Worm (Caenorhabditis elegans) whole organism, L2 larva: Measurements from ENCODE around the gene ssr-2.

ENCODE experiments used
- C34F6.9 ChIP-seq: fragments of 150-350 bp; optimal IDR thresholded peaks from 2 replicates; lab custom pipeline; 2014; ENCODE audit warnings: missing biosample characterization, missing genetic modification characterization
- F13H6.1 ChIP-seq: sonication (generic microtip); optimal IDR thresholded peaks from 2 replicates; lab custom pipeline; 2016; ENCODE audit warnings: missing genetic modification characterization, missing compliant biosample characterization
- R02D3.7 ChIP-seq: fragments of 150-350 bp; optimal IDR thresholded peaks from 2 replicates; lab custom pipeline; 2014; ENCODE audit warnings: missing biosample characterization, missing genetic modification characterization
- Y55F3AM.14 ChIP-seq: fragments of 200-800 bp; sonication (Bioruptor generic); optimal IDR thresholded peaks from 2 replicates; lab custom pipeline; 2018; ENCODE audit warnings: mild to moderate bottlenecking, missing genetic modification characterization, missing compliant biosample characterization
- ZK546.5 ChIP-seq: sonication (generic microtip); optimal IDR thresholded peaks from 2 replicates; lab custom pipeline; 2017; ENCODE audit warnings: missing biosample characterization, missing genetic modification characterization
- alr-1 ChIP-seq: fragments of 150-350 bp; optimal IDR thresholded peaks from 2 replicates; lab custom pipeline; 2014; ENCODE audit warnings: missing biosample characterization, missing genetic modification characterization
- aly-2 ChIP-seq: fragments of 150-350 bp; optimal IDR thresholded peaks from 2 replicates; lab custom pipeline; 2014; ENCODE audit warnings: missing biosample characterization, missing genetic modification characterization
- ama-1 ChIP-seq: fragments of 150-350 bp; optimal IDR thresholded peaks from 2 replicates; lab custom pipeline; 2018; ENCODE audit warnings: inconsistent platforms
- blmp-1 ChIP-seq: sonication (generic microtip); optimal IDR thresholded peaks from 2 replicates; lab custom pipeline; 2017; ENCODE audit warnings: missing genetic modification characterization, mild to moderate bottlenecking, missing compliant biosample characterization, antibody characterized with exemption, moderate library complexity; ENCODE audit not compliant: insufficient read depth
- ceh-16 ChIP-seq: fragments of 150-350 bp; optimal IDR thresholded peaks from 2 replicates; lab custom pipeline; 2014; ENCODE audit warnings: missing biosample characterization, missing genetic modification characterization
- ceh-82 ChIP-seq: fragments of 150-350 bp; optimal IDR thresholded peaks from 2 replicates; lab custom pipeline; 2014; ENCODE audit warnings: missing biosample characterization, missing genetic modification characterization
- crh-2 ChIP-seq: sonication (generic microtip); optimal IDR thresholded peaks from 2 replicates; lab custom pipeline; 2017; ENCODE audit warnings: missing biosample characterization, missing genetic modification characterization
- dmd-4 ChIP-seq: sonication (generic microtip); optimal IDR thresholded peaks from 2 replicates; lab custom pipeline; 2017; ENCODE audit warnings: missing biosample characterization, missing genetic modification characterization
- egl-27 ChIP-seq: sonication (generic microtip); optimal IDR thresholded peaks from 3 replicates; lab custom pipeline; 2017; ENCODE audit warnings: missing biosample characterization, missing genetic modification reagents, missing genetic modification characterization
- elt-1 ChIP-seq: fragments of 150-350 bp; optimal IDR thresholded peaks from 2 replicates; lab custom pipeline; 2014; ENCODE audit warnings: missing biosample characterization, missing genetic modification characterization
- elt-3 ChIP-seq: sonication (generic microtip); optimal IDR thresholded peaks from 2 replicates; lab custom pipeline; 2017; ENCODE audit warnings: missing biosample characterization, missing genetic modification characterization
- fos-1 ChIP-seq: fragments of 150-350 bp; optimal IDR thresholded peaks from 2 replicates; lab custom pipeline; 2014; ENCODE audit warnings: missing biosample characterization, missing genetic modification characterization
- gmeb-1 ChIP-seq: fragments of 150-350 bp; optimal IDR thresholded peaks from 2 replicates; lab custom pipeline; 2014; ENCODE audit warnings: missing biosample characterization, missing genetic modification characterization
- lin-11 ChIP-seq: fragments of 150-350 bp; sonication (generic microtip); optimal IDR thresholded peaks from 2 replicates; lab custom pipeline; 2014; ENCODE audit warnings: missing biosample characterization, missing genetic modification characterization, inconsistent platforms, mixed read lengths
- lin-13 ChIP-seq: fragments of 150-350 bp; optimal IDR thresholded peaks from 2 replicates; lab custom pipeline; 2014; ENCODE audit warnings: missing biosample characterization, missing genetic modification reagents, missing genetic modification characterization
- lin-39 ChIP-seq: fragments of 150-350 bp; optimal IDR thresholded peaks from 2 replicates; lab custom pipeline; 2014; ENCODE audit warnings: missing biosample characterization, missing genetic modification reagents, missing genetic modification characterization
- lsy-2 ChIP-seq, 2 experiments: fragments of 150-350 bp in 1 of 2; sonication (generic microtip) in 1 of 2; optimal IDR thresholded peaks; 2 replicates each; lab custom pipeline; 2014 to 2017; ENCODE audit warnings: missing biosample characterization in 2 of 2, missing genetic modification characterization in 2 of 2
- mab-5 ChIP-seq: fragments of 150-350 bp; optimal IDR thresholded peaks from 2 replicates; lab custom pipeline; 2014; ENCODE audit warnings: missing biosample characterization, missing genetic modification characterization
- mbf-1 ChIP-seq: sonication (generic microtip); optimal IDR thresholded peaks from 2 replicates; lab custom pipeline; 2017; ENCODE audit warnings: missing biosample characterization, missing genetic modification characterization
- mdl-1 ChIP-seq, 2 experiments: fragments of 150-350 bp in 1 of 2; sonication (generic microtip) in 1 of 2; optimal IDR thresholded peaks; 2 replicates each; lab custom pipeline; 2017; ENCODE audit warnings: missing biosample characterization in 2 of 2, missing genetic modification characterization in 2 of 2
- nhr-10 ChIP-seq: sonication (generic microtip); optimal IDR thresholded peaks from 2 replicates; lab custom pipeline; 2017; ENCODE audit warnings: missing biosample characterization, missing genetic modification characterization
- nhr-11 ChIP-seq: fragments of 150-350 bp; optimal IDR thresholded peaks from 2 replicates; lab custom pipeline; 2014; ENCODE audit warnings: missing biosample characterization, missing genetic modification characterization
- nhr-12 ChIP-seq: fragments of 150-350 bp; optimal IDR thresholded peaks from 2 replicates; lab custom pipeline; 2014; ENCODE audit warnings: missing biosample characterization, missing genetic modification characterization
- nhr-129 ChIP-seq: fragments of 150-350 bp; optimal IDR thresholded peaks from 2 replicates; lab custom pipeline; 2014; ENCODE audit warnings: missing biosample characterization, missing genetic modification characterization
- nhr-21 ChIP-seq: fragments of 150-350 bp; optimal IDR thresholded peaks from 2 replicates; lab custom pipeline; 2014; ENCODE audit warnings: missing biosample characterization, missing genetic modification characterization
- nhr-23 ChIP-seq: fragments of 150-350 bp; optimal IDR thresholded peaks from 2 replicates; lab custom pipeline; 2014; ENCODE audit warnings: missing biosample characterization, missing genetic modification reagents, missing genetic modification characterization
- nhr-237 ChIP-seq: fragments of 150-350 bp; optimal IDR thresholded peaks from 2 replicates; lab custom pipeline; 2014; ENCODE audit warnings: missing biosample characterization, missing genetic modification characterization
- nhr-25 ChIP-seq: fragments of 150-350 bp; sonication (generic microtip); optimal IDR thresholded peaks from 3 replicates; lab custom pipeline; 2014; ENCODE audit warnings: missing biosample characterization, missing genetic modification characterization
- nhr-6 ChIP-seq: fragments of 150-350 bp; optimal IDR thresholded peaks from 2 replicates; lab custom pipeline; 2014; ENCODE audit warnings: missing biosample characterization, missing genetic modification characterization
- nhr-77 ChIP-seq: fragments of 150-350 bp; optimal IDR thresholded peaks from 2 replicates; lab custom pipeline; 2014; ENCODE audit warnings: missing biosample characterization, missing genetic modification characterization
- peb-1 ChIP-seq: fragments of 150-350 bp; optimal IDR thresholded peaks from 2 replicates; lab custom pipeline; 2014; ENCODE audit warnings: missing biosample characterization, missing genetic modification characterization
- sem-4 ChIP-seq: fragments of 150-350 bp; optimal IDR thresholded peaks from 2 replicates; lab custom pipeline; 2014; ENCODE audit warnings: missing biosample characterization, missing genetic modification reagents, missing genetic modification characterization
- skn-1 ChIP-seq: sonication (generic microtip); optimal IDR thresholded peaks from 2 replicates; lab custom pipeline; 2017; ENCODE audit warnings: missing biosample characterization, missing genetic modification characterization
- sma-3 ChIP-seq: sonication (generic microtip); optimal IDR thresholded peaks from 2 replicates; lab custom pipeline; 2016; ENCODE audit warnings: missing genetic modification reagents, missing genetic modification characterization, missing compliant biosample characterization
- sma-9 ChIP-seq, 2 experiments: fragments of 150-350 bp in 1 of 2; sonication (generic microtip) in 1 of 2; optimal IDR thresholded peaks; 2 replicates each; lab custom pipeline; 2014 to 2016; ENCODE audit warnings: missing genetic modification characterization in 2 of 2, mild to moderate bottlenecking in 1 of 2, missing biosample characterization in 1 of 2, missing compliant biosample characterization in 1 of 2, missing genetic modification reagents in 1 of 2, moderate library complexity in 1 of 2
- snpc-4 ChIP-seq: fragments of 150-350 bp; optimal IDR thresholded peaks from 2 replicates; lab custom pipeline; 2014; ENCODE audit warnings: missing biosample characterization, missing genetic modification characterization
- unc-39 ChIP-seq: fragments of 150-350 bp; optimal IDR thresholded peaks from 2 replicates; lab custom pipeline; 2014; ENCODE audit warnings: missing biosample characterization, missing genetic modification characterization
- unc-55 ChIP-seq: fragments of 150-350 bp; sonication (generic microtip); optimal IDR thresholded peaks from 3 replicates; lab custom pipeline; 2014; ENCODE audit warnings: missing biosample characterization, missing genetic modification reagents, missing genetic modification characterization
- unc-62 ChIP-seq: fragments of 150-350 bp; optimal IDR thresholded peaks from 2 replicates; lab custom pipeline; 2014; ENCODE audit warnings: missing biosample characterization, missing genetic modification reagents, missing genetic modification characterization
- zag-1 ChIP-seq: fragments of 150-350 bp; optimal IDR thresholded peaks from 2 replicates; lab custom pipeline; 2014; ENCODE audit warnings: missing biosample characterization, missing genetic modification characterization
- ztf-1 ChIP-seq: fragments of 200-800 bp; sonication (Bioruptor generic); conservative IDR thresholded peaks from 2 replicates; pipeline ENCODE4 v1.3.6; 2022; ENCODE audit warnings: missing genetic modification characterization, missing compliant biosample characterization
- ztf-11 ChIP-seq: sonication (generic microtip); optimal IDR thresholded peaks from 2 replicates; lab custom pipeline; 2017; ENCODE audit warnings: missing biosample characterization, missing genetic modification characterization
- ztf-4 ChIP-seq: fragments of 150-350 bp; optimal IDR thresholded peaks from 2 replicates; lab custom pipeline; 2014; ENCODE audit warnings: missing biosample characterization, missing genetic modification characterization

Gene ssr-2

ce11 chrX:2863946-2864345 is 36.4 kb upstream of the ssr-2 start, which contains the start of gene F53B3.6:
Gene F53B3.6, plus strand, starts transcription at chrX:2864229.
- peak; percentile 26 for TF ChIP-seq sma-9 (GFP tag; optimal IDR thresholded peaks at IDR 0.05; lab: Kevin White, UChicago)
- TF ChIP-seq sma-9 (tag; optimal IDR thresholded peaks at IDR 0.05; lab: Kevin White, UChicago): no peak
- peak; percentile 9 for TF ChIP-seq nhr-25
- peak; percentile 68 for TF ChIP-seq sma-3 (GFP tag; lab: Kevin White, UChicago)
- no peak for TF ChIP-seq ZK546.5
- TF ChIP-seq fos-1 (tag; lab: Kevin White, UChicago): peak; percentile 4

DNA sequence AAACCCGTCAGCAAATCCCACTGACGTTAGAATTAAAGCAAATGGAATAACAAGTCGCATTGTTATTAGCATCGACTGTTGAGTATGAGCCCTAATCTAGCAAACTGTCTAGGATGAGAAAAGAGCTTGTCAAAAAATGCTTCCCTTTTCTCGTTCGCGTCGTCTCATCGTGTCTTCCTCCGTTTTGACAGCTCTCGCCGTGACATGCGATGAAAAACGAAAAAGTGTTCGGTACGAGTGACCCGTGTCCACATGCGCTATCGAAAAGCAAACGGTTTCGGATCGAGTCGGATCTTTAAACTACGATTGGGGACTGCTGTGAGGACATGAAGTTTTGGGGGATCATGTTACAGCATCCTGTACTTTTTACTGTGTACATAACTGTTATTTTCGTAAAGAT is 34.8 kb upstream of the ssr-2 start, which contains the start of gene comt-1:
Gene comt-1 (minus strand): TSS at position 101 of the 400 bp plus-strand sequence.
- TF ChIP-seq crh-2: no peak
- no peak for TF ChIP-seq gmeb-1 (tag; lab: Kevin White, UChicago)

- TF ChIP-seq nhr-23: no peak
- TF ChIP-seq lin-11 (tag; lab: Kevin White, UChicago): no peak
- TF ChIP-seq F13H6.1 (tag; lab: Kevin White, UChicago): no peak
- TF ChIP-seq sem-4 (tag; lab: Kevin White, UChicago): no peak
- TF ChIP-seq ZK546.5: no peak
- TF ChIP-seq mab-5: no peak
- TF ChIP-seq snpc-4 (tag; lab: Kevin White, UChicago): no peak
- TF ChIP-seq mdl-1 (tag; optimal IDR thresholded peaks at IDR 0.05; lab: Kevin White, UChicago): no peak
- no peak for TF ChIP-seq ceh-16 (tag; lab: Kevin White, UChicago)
- no peak for TF ChIP-seq ama-1 (lab: Kevin White, UChicago)
- no peak for TF ChIP-seq nhr-12 (tag; lab: Kevin White, UChicago)
- no peak for TF ChIP-seq ztf-1 (GFP tag; lab: Robert Waterston, UW)
- TF ChIP-seq unc-55 (GFP tag; lab: Kevin White, UChicago): no peak
- peak in 1 of 2 experiments; percentile 14 for TF ChIP-seq lsy-2 (tag; optimal IDR thresholded peaks at IDR 0.05; lab: Kevin White, UChicago)
- peak; percentile 49 for TF ChIP-seq sma-3 (GFP tag; lab: Kevin White, UChicago)
- no peak for TF ChIP-seq lin-13 (GFP tag; lab: Kevin White, UChicago)
- peak; percentile 37 for TF ChIP-seq sma-9 (GFP tag; optimal IDR thresholded peaks at IDR 0.05; lab: Kevin White, UChicago)
- no peak for TF ChIP-seq sma-9 (tag; optimal IDR thresholded peaks at IDR 0.05; lab: Kevin White, UChicago)
- no peak for TF ChIP-seq aly-2 (tag; lab: Kevin White, UChicago)
- no peak for TF ChIP-seq Y55F3AM.14 (GFP tag; lab: Kevin White, UChicago)
- TF ChIP-seq elt-1: no peak
- TF ChIP-seq fos-1 (tag; lab: Kevin White, UChicago): no peak
- TF ChIP-seq zag-1 (tag; lab: Kevin White, UChicago): no peak
- TF ChIP-seq ztf-4 (tag; lab: Kevin White, UChicago): no peak
- no peak for TF ChIP-seq R02D3.7
- no peak for TF ChIP-seq ztf-11 (tag; lab: Kevin White, UChicago)
- no peak for TF ChIP-seq nhr-129
- no peak for TF ChIP-seq unc-39 (tag; lab: Kevin White, UChicago)
- TF ChIP-seq skn-1 (tag; lab: Kevin White, UChicago): no peak
- no peak for TF ChIP-seq elt-3 (tag; lab: Kevin White, UChicago)
- peak; percentile 8 for TF ChIP-seq crh-2
- no peak for TF ChIP-seq nhr-10 (tag; lab: Kevin White, UChicago)
- peak; percentile 89 for TF ChIP-seq nhr-25
- TF ChIP-seq nhr-6: no peak
- TF ChIP-seq ceh-82 (tag; lab: Kevin White, UChicago): no peak
- no peak for TF ChIP-seq mbf-1 (tag; lab: Kevin White, UChicago)
- TF ChIP-seq blmp-1 (tag; lab: Kevin White, UChicago): peak; percentile 21
- TF ChIP-seq peb-1 (tag; lab: Kevin White, UChicago): no peak
- TF ChIP-seq dmd-4 (tag; lab: Kevin White, UChicago): no peak
- peak; percentile 6 for TF ChIP-seq gmeb-1 (tag; lab: Kevin White, UChicago)
- no peak for TF ChIP-seq egl-27
- no peak for TF ChIP-seq nhr-237 (tag; lab: Kevin White, UChicago)
- TF ChIP-seq alr-1: no peak
- no peak for TF ChIP-seq nhr-11 (tag; lab: Kevin White, UChicago)
- no peak for TF ChIP-seq nhr-21
- no peak for TF ChIP-seq nhr-77 (tag; lab: Kevin White, UChicago)
- no peak for TF ChIP-seq unc-62 (GFP tag; lab: Kevin White, UChicago)
- TF ChIP-seq C34F6.9 (tag; lab: Kevin White, UChicago): peak; percentile 7
- TF ChIP-seq lin-39 (tag; lab: Kevin White, UChicago): no peak
Observed at ce11 chrX:2858380-2858779, 30.8 kb upstream of the ssr-2 start.
